Worm (Caenorhabditis elegans) whole organism, L3 larva: ENCODE measurements around the gene csb-1.

Experiments used
- R02D3.7 ChIP-seq: fragments of 150-350 bp; optimal IDR thresholded peaks from 2 replicates; lab custom pipeline; 2014; ENCODE audit warnings: missing biosample characterization, missing genetic modification characterization
- ZK546.5 ChIP-seq: sonication (generic microtip); optimal IDR thresholded peaks from 2 replicates; lab custom pipeline; 2017; ENCODE audit warnings: missing biosample characterization, missing genetic modification characterization
- aly-2 ChIP-seq: fragments of 150-350 bp; optimal IDR thresholded peaks from 2 replicates; lab custom pipeline; 2014; ENCODE audit warnings: missing biosample characterization, missing genetic modification characterization
- ama-1 ChIP-seq: fragments of 150-350 bp; optimal IDR thresholded peaks from 2 replicates; lab custom pipeline; 2018
- ceh-16 ChIP-seq: sonication (generic microtip); optimal IDR thresholded peaks from 2 replicates; lab custom pipeline; 2017; ENCODE audit warnings: missing biosample characterization, missing genetic modification characterization
- daf-12 ChIP-seq: fragments of 150-350 bp; optimal IDR thresholded peaks from 2 replicates; lab custom pipeline; 2014; ENCODE audit warnings: missing biosample characterization, missing genetic modification reagents, missing genetic modification characterization
- egl-27 ChIP-seq: sonication (generic microtip); optimal IDR thresholded peaks from 4 replicates; lab custom pipeline; 2017; ENCODE audit warnings: missing biosample characterization, missing genetic modification reagents, missing genetic modification characterization
- egl-5 ChIP-seq: fragments of 150-350 bp; optimal IDR thresholded peaks from 2 replicates; lab custom pipeline; 2017; ENCODE audit warnings: missing biosample characterization, missing genetic modification reagents, missing genetic modification characterization, inconsistent platforms
- elt-1 ChIP-seq: fragments of 150-350 bp; optimal IDR thresholded peaks from 2 replicates; lab custom pipeline; 2014; ENCODE audit warnings: missing biosample characterization, missing genetic modification characterization
- elt-2 ChIP-seq: sonication (generic microtip); optimal IDR thresholded peaks from 2 replicates; lab custom pipeline; 2016; ENCODE audit warnings: missing genetic modification reagents, mild to moderate bottlenecking, missing genetic modification characterization, missing compliant biosample characterization
- elt-3 ChIP-seq, 3 experiments: fragments of 150-350 bp in 1 of 3; sonication (generic microtip) in 2 of 3; optimal IDR thresholded peaks; 2 replicates in 2 of 3; 4 replicates in 1 of 3; lab custom pipeline; 2014 to 2017; ENCODE audit warnings: missing biosample characterization in 3 of 3, missing genetic modification characterization in 3 of 3
- fkh-10 ChIP-seq: sonication (generic microtip); optimal IDR thresholded peaks from 2 replicates; lab custom pipeline; 2017; ENCODE audit warnings: missing biosample characterization, missing genetic modification reagents, missing genetic modification characterization
- fkh-2 ChIP-seq: fragments of 150-350 bp; optimal IDR thresholded peaks from 2 replicates; lab custom pipeline; 2014; ENCODE audit warnings: missing biosample characterization, missing genetic modification reagents, missing genetic modification characterization
- fos-1 ChIP-seq: fragments of 150-350 bp; optimal IDR thresholded peaks from 2 replicates; lab custom pipeline; 2014; ENCODE audit warnings: missing biosample characterization, missing genetic modification characterization
- jun-1 ChIP-seq: fragments of 150-350 bp; optimal IDR thresholded peaks from 2 replicates; lab custom pipeline; 2014; ENCODE audit warnings: missing biosample characterization, missing genetic modification reagents, missing genetic modification characterization
- lin-15B ChIP-seq: fragments of 150-350 bp; optimal IDR thresholded peaks from 2 replicates; lab custom pipeline; 2014; ENCODE audit warnings: missing biosample characterization, missing genetic modification characterization
- mml-1 ChIP-seq: fragments of 150-350 bp; sonication (generic microtip); optimal IDR thresholded peaks from 3 replicates; lab custom pipeline; 2014; ENCODE audit warnings: missing biosample characterization, missing genetic modification characterization
- nfya-1 ChIP-seq: sonication (generic microtip); optimal IDR thresholded peaks from 2 replicates; lab custom pipeline; 2017; ENCODE audit warnings: missing genetic modification characterization, mild to moderate bottlenecking, missing compliant biosample characterization, antibody characterized with exemption, moderate library complexity; ENCODE audit not compliant: insufficient read depth
- nhr-11 ChIP-seq: fragments of 150-350 bp; optimal IDR thresholded peaks from 2 replicates; lab custom pipeline; 2014; ENCODE audit warnings: missing biosample characterization, missing genetic modification characterization
- nhr-23 ChIP-seq: fragments of 150-350 bp; optimal IDR thresholded peaks from 2 replicates; lab custom pipeline; 2014; ENCODE audit warnings: missing biosample characterization, missing genetic modification reagents, missing genetic modification characterization
- nhr-237 ChIP-seq: fragments of 150-350 bp; optimal IDR thresholded peaks from 2 replicates; lab custom pipeline; 2014; ENCODE audit warnings: missing biosample characterization, missing genetic modification characterization
- nhr-25 ChIP-seq: sonication (generic microtip); optimal IDR thresholded peaks from 2 replicates; lab custom pipeline; 2017; ENCODE audit warnings: missing biosample characterization, missing genetic modification characterization
- nhr-43 ChIP-seq: sonication (generic microtip); optimal IDR thresholded peaks from 2 replicates; lab custom pipeline; 2016; ENCODE audit warnings: mild to moderate bottlenecking, missing genetic modification characterization, missing compliant biosample characterization; ENCODE audit not compliant: poor library complexity, severe bottlenecking
- nhr-76 ChIP-seq: fragments of 150-350 bp; sonication (generic microtip); optimal IDR thresholded peaks from 5 replicates; lab custom pipeline; 2014; ENCODE audit warnings: missing biosample characterization, missing genetic modification characterization
- pha-4 ChIP-seq: fragments of 150-350 bp; optimal IDR thresholded peaks from 2 replicates; lab custom pipeline; 2014; ENCODE audit warnings: missing biosample characterization, missing genetic modification reagents, missing genetic modification characterization
- pqm-1 ChIP-seq: fragments of 150-350 bp; optimal IDR thresholded peaks from 2 replicates; lab custom pipeline; 2017; ENCODE audit warnings: missing biosample characterization, missing genetic modification characterization, inconsistent platforms
- sea-2 ChIP-seq: fragments of 150-350 bp; sonication (generic microtip); optimal IDR thresholded peaks from 4 replicates; lab custom pipeline; 2014; ENCODE audit warnings: missing biosample characterization, missing genetic modification reagents, missing genetic modification characterization
- skn-1 ChIP-seq: fragments of 150-350 bp; optimal IDR thresholded peaks from 2 replicates; lab custom pipeline; 2014; ENCODE audit warnings: missing biosample characterization, missing genetic modification characterization
- snpc-4 ChIP-seq: fragments of 150-350 bp; optimal IDR thresholded peaks from 2 replicates; lab custom pipeline; 2014; ENCODE audit warnings: missing biosample characterization, missing genetic modification characterization
- unc-39 ChIP-seq: sonication (generic microtip); optimal IDR thresholded peaks from 4 replicates; lab custom pipeline; 2017; ENCODE audit warnings: missing biosample characterization, missing genetic modification characterization
- zag-1 ChIP-seq: fragments of 150-350 bp; optimal IDR thresholded peaks from 2 replicates; lab custom pipeline; 2014; ENCODE audit warnings: missing biosample characterization, missing genetic modification characterization
- ztf-4 ChIP-seq: fragments of 150-350 bp; optimal IDR thresholded peaks from 2 replicates; lab custom pipeline; 2014; ENCODE audit warnings: missing biosample characterization, missing genetic modification characterization

The csb-1 gene

DNA sequence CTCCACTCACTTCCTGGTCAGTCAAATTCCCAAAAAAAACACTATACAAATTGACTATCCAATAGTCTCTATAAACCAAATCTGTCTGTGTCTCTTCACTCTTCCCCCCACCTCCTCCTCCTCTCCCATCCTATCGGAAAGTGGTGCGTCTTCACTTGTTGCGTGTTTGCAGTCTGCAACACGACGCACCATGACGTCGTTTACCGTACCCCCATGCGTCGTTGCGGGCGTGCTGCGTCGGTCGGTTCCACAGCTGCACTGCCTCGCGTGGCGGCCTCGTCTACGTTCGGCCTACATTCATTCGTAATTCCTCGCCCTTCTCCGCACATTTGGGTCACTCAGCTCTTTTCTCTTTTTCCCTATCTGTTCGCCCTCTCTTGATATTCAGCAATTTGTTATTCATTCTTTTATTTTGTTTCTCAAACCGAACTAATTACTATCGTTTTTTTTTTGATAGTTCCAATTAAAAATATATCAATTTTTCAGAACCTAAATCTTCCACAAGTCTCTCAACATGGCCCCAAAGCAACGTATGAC is 24.6 kb downstream of the csb-1 start, which contains the start of gene serp-1.1 (continued):
- TF ChIP-seq egl-5 (tag; lab: Kevin White, UChicago) (no peak), ama-1 (peak; percentile 77), mml-1 (tag; lab: Kevin White, UChicago) (no peak), snpc-4 (tag; lab: Kevin White, UChicago) (peak; percentile 94), elt-3 (tag; optimal IDR thresholded peaks at IDR 0.05; lab: Kevin White, UChicago) (peak; percentile 77 to 95 (median 87))

DNA sequence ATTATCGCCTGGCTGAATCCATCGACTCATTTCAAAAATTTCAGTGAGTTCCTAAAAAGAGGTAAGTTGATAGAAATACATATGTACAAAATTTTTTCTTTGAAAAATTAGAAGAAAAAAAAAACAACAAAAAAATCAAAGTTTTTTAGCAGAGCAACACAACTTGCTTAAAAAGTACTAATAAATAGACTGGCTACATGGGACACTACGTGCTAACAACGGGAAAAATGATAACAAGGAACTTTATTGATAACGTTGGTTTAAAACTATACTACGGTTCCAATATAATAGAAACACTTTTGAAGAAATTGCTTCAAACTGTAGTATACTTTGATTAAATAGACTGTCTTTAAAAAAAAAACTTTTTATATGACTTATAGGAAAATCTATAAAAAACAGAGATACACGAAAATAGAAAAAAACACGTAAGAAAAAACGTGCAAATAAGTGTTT is 27.2 kb downstream of the csb-1 start, which contains the start of gene acox-1.6:
TSS of gene acox-1.6 (minus strand) at position 51 of the 453 bp plus-strand sequence.
- TF ChIP-seq zag-1 (tag; lab: Kevin White, UChicago) (no peak), ceh-16 (tag; lab: Kevin White, UChicago) (no peak), jun-1 (tag; lab: Kevin White, UChicago) (no peak), elt-3 (tag; optimal IDR thresholded peaks at IDR 0.05; lab: Kevin White, UChicago) (no peak), elt-1 (tag; lab: Kevin White, UChicago) (no peak), unc-39 (tag; lab: Kevin White, UChicago) (no peak), lin-15B (no peak), pqm-1 (peak; percentile 85), fkh-2 (tag; lab: Kevin White, UChicago) (no peak), fos-1 (tag; lab: Kevin White, UChicago) (no peak), nhr-76 (tag; lab: Kevin White, UChicago) (no peak), egl-5 (tag; lab: Kevin White, UChicago) (no peak), nhr-11 (tag; lab: Kevin White, UChicago) (no peak), nhr-43 (tag; lab: Kevin White, UChicago) (no peak), pha-4 (tag; lab: Kevin White, UChicago) (peak; percentile 42), fkh-10 (GFP tag; lab: Kevin White, UChicago) (no peak), daf-12 (tag; lab: Kevin White, UChicago) (no peak), mml-1 (tag; lab: Kevin White, UChicago) (no peak), aly-2 (tag; lab: Kevin White, UChicago) (no peak), nfya-1 (tag; lab: Kevin White, UChicago) (no peak), nhr-23 (tag; lab: Kevin White, UChicago) (no peak), nhr-25 (no peak), elt-2 (tag; lab: Kevin White, UChicago) (peak; percentile 70)

DNA sequence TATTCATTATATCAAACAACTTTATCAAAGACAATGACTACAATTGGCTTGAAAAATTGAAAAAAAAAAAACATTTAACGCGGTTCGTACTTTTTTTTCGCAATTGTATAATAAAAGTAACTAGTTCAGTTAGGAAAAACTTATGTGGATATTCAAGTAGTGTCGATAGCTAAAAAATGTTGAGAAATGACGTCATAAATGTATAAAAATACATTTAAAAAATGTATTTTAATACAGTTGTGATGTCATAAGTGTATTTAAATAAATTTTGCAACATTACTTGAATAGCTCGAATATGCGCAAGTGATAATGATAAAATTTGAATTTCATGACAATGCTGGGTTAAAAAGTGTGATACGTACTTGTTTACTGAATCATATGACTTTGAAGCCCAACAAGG is 34.2 kb downstream of the csb-1 start:
- no peak for TF ChIP-seq nhr-43 (tag; lab: Kevin White, UChicago)
- no peak for TF ChIP-seq R02D3.7 (tag; lab: Kevin White, UChicago)
- TF ChIP-seq ztf-4 (tag; lab: Kevin White, UChicago) = no peak
- no peak for TF ChIP-seq skn-1 (tag; lab: Kevin White, UChicago)
- no peak for TF ChIP-seq elt-1 (tag; lab: Kevin White, UChicago)
- no peak for TF ChIP-seq elt-2 (tag; lab: Kevin White, UChicago)
- no peak for TF ChIP-seq mml-1 (tag; lab: Kevin White, UChicago)
- no peak for TF ChIP-seq sea-2
- no peak for TF ChIP-seq nhr-76 (tag; lab: Kevin White, UChicago)

DNA sequence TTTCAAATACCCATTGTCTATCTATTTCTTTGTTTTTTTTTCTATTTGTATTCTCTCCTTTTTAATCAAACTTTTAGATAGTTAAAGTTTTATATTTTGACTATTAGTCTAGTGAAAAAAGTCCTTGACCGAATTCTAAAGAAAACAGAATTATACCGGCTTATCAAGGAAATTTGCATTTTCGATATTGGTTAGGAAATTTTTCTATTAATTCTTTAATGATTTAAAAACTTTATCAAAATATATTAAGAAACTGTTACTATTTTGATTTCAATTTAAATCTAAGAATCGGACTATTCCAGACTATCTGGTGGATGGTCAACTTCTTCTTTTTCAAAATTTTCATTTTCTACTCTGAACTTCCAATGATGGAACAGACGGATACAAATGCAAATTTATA is 37.7 kb downstream of the csb-1 start, which contains the start of gene Y7A5A.20:
TSS of gene Y7A5A.20 (plus strand) at position 301 of the 400 bp plus-strand sequence.
- no peak for TF ChIP-seq elt-1 (tag; lab: Kevin White, UChicago)
- no peak for TF ChIP-seq egl-5 (tag; lab: Kevin White, UChicago)
- TF ChIP-seq fkh-10 (GFP tag; lab: Kevin White, UChicago) = no peak
- TF ChIP-seq jun-1 (tag; lab: Kevin White, UChicago) = no peak
- no peak for TF ChIP-seq nhr-237 (tag; lab: Kevin White, UChicago)
- TF ChIP-seq fkh-2 (tag; lab: Kevin White, UChicago) = no peak
- TF ChIP-seq zag-1 (tag; lab: Kevin White, UChicago) = no peak
- no peak for TF ChIP-seq egl-27
- TF ChIP-seq elt-2 (tag; lab: Kevin White, UChicago) = no peak
- TF ChIP-seq pqm-1 = no peak
- no peak for TF ChIP-seq sea-2
- no peak for TF ChIP-seq ZK546.5 (tag; lab: Kevin White, UChicago)
- no peak for TF ChIP-seq snpc-4 (tag; lab: Kevin White, UChicago)
